Comparison of ENCODE assay signal across 1 worm cellular context in the genomic region with DNA sequence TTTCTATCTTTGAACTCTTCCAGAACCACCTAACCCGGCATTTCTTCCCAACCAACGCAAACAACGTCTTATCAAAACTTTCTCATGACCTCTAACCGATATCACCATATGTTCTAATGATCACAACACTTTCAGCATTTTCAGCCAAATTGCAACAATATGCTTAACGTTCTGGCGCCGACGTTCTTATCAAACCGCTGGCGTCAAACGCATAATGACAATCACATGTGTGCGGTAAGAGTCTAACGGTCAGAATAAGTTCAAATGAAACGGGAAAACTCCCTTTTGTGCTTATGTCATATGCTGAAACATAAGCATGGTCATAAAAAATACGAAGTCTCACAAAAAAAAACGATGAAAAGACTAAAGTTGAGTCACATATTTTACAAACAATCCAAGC.
TF ChIP-seq lines count a peak whose summit lies in the region.

No protein-coding gene starts in this region.

TF ChIP-seq in whole organism, L4 larva, 104 proteins besides CTCF, POLR2A, EP300 and RAD21 (continued from another document):
- TF ChIP-seq dve-1 (tag; optimal IDR thresholded peaks at IDR 0.05; lab: Kevin White, UChicago; ENCODE audit: insufficient read depth): peak; percentile 96
- TF ChIP-seq dmd-6 (GFP tag; IDR thresholded peaks at IDR 0.05; lab: Robert Waterston, UW): peak; percentile 98
- peak; percentile 83 for TF ChIP-seq nhr-102 (tag; optimal IDR thresholded peaks at IDR 0.05; lab: Kevin White, UChicago)
- TF ChIP-seq lin-15B (tag; optimal IDR thresholded peaks at IDR 0.05; lab: Kevin White, UChicago): no peak
- TF ChIP-seq php-3 (GFP tag; IDR thresholded peaks at IDR 0.05; lab: Robert Waterston, UW): peak; percentile 91
- TF ChIP-seq mes-2 (tag; optimal IDR thresholded peaks at IDR 0.05; lab: Kevin White, UChicago; ENCODE audit: poor library complexity, severe bottlenecking): peak; percentile 52
- no peak for TF ChIP-seq R02D3.7 (tag; optimal IDR thresholded peaks at IDR 0.05; lab: Kevin White, UChicago)
- no peak for TF ChIP-seq lin-39 (tag; optimal IDR thresholded peaks at IDR 0.05; lab: Kevin White, UChicago)
- TF ChIP-seq nhr-11 (tag; optimal IDR thresholded peaks at IDR 0.05; lab: Kevin White, UChicago): peak; percentile 12
- peak in 1 of 2 experiments; percentile 49 for TF ChIP-seq daf-16 (GFP tag; optimal IDR thresholded peaks at IDR 0.05; lab: Kevin White, UChicago)
- TF ChIP-seq daf-16 (tag; optimal IDR thresholded peaks at IDR 0.05; lab: Kevin White, UChicago): peak; percentile 96
- TF ChIP-seq ctbp-1 (GFP tag; IDR thresholded peaks at IDR 0.05; lab: Robert Waterston, UW): no peak
- peak in 1 of 2 experiments; percentile 41 for TF ChIP-seq lsy-2 (tag; optimal IDR thresholded peaks at IDR 0.05; lab: Kevin White, UChicago)
- no peak for TF ChIP-seq madf-9 (GFP tag; conservative IDR thresholded peaks at IDR 0.05; lab: Robert Waterston, UW)
- TF ChIP-seq lin-38 (GFP tag; IDR thresholded peaks at IDR 0.05; lab: Robert Waterston, UW): no peak
- TF ChIP-seq nhr-237 (tag; optimal IDR thresholded peaks at IDR 0.05; lab: Kevin White, UChicago): no peak
- no peak for TF ChIP-seq pha-4 (GFP tag; IDR thresholded peaks at IDR 0.05; lab: Robert Waterston, UW)
- peak; percentile 44 for TF ChIP-seq pha-4 (tag; optimal IDR thresholded peaks at IDR 0.05; lab: Kevin White, UChicago)
- no peak for TF ChIP-seq ceh-20 (GFP tag; IDR thresholded peaks at IDR 0.05; lab: Robert Waterston, UW)
- no peak for TF ChIP-seq saeg-2 (GFP tag; IDR thresholded peaks at IDR 0.05; lab: Robert Waterston, UW)
- no peak for TF ChIP-seq hmg-1.1 (GFP tag; IDR thresholded peaks at IDR 0.05; lab: Robert Waterston, UW)
- TF ChIP-seq nhr-48 (tag; optimal IDR thresholded peaks at IDR 0.05; lab: Kevin White, UChicago): peak; percentile 86
- TF ChIP-seq ceh-62 (tag; optimal IDR thresholded peaks at IDR 0.05; lab: Kevin White, UChicago): no peak
- no peak for TF ChIP-seq nhr-6 (tag; optimal IDR thresholded peaks at IDR 0.05; lab: Kevin White, UChicago)
- TF ChIP-seq dpl-1 (GFP tag; optimal IDR thresholded peaks at IDR 0.05; lab: Kevin White, UChicago): no peak
- TF ChIP-seq ceh-28 (tag; optimal IDR thresholded peaks at IDR 0.05; lab: Kevin White, UChicago): no peak
- peak; percentile 93 for TF ChIP-seq mdt-29 (GFP tag; IDR thresholded peaks at IDR 0.05; lab: Robert Waterston, UW)
- peak; percentile 86 for TF ChIP-seq hlh-30 (tag; optimal IDR thresholded peaks at IDR 0.05; lab: Kevin White, UChicago; ENCODE audit: insufficient read depth)
- no peak for TF ChIP-seq snpc-1.2 (GFP tag; IDR thresholded peaks at IDR 0.05; lab: Robert Waterston, UW)
